Fruit fly (Drosophila melanogaster): ENCODE results near the gene CG42564.

Gene CG42564

dm6 chr3R:6402522-6403171 lies 28.4 kb downstream of the CG42564 start:
- TF ChIP-seq CG14655 (GFP tag; optimal IDR thresholded peaks at IDR 0.05) (no peak), CG17806 (tag; optimal IDR thresholded peaks at IDR 0.05) (no peak), Pif1B (GFP tag; optimal IDR thresholded peaks at IDR 0.05) (no peak), CG8159 (tag; optimal IDR thresholded peaks at IDR 0.05) (peak; percentile 10), CG12605 (GFP tag; IDR thresholded peaks at IDR 0.05) (peak; percentile 65), Snoo (tag; optimal IDR thresholded peaks at IDR 0.05) (peak; percentile 31), Pif1A (GFP tag; optimal IDR thresholded peaks at IDR 0.05) (no peak), CG9948 (tag; optimal IDR thresholded peaks at IDR 0.05) (no peak), CG15710 (tag; optimal IDR thresholded peaks at IDR 0.05) (no peak), CG13204 (GFP tag; optimal IDR thresholded peaks at IDR 0.05) (peak; percentile 40), fd96Ca (GFP tag; IDR thresholded peaks at IDR 0.05) (no peak), D1 (tag; optimal IDR thresholded peaks at IDR 0.05) (no peak), gl (tag; optimal IDR thresholded peaks at IDR 0.05) (peak; percentile 2), CG34367 (tag; optimal IDR thresholded peaks at IDR 0.05) (no peak), Ets98B (GFP tag; IDR thresholded peaks at IDR 0.05) (no peak), CG10348 (GFP tag; IDR thresholded peaks at IDR 0.05) (no peak), rn (GFP tag; IDR thresholded peaks at IDR 0.05) (no peak), EcR (GFP tag; optimal IDR thresholded peaks at IDR 0.05) (peak; percentile 20), CG4496 (GFP tag; IDR thresholded peaks at IDR 0.05) (0 out of 3 replicates have a peak, but pooled peaks have one; percentile 23), CG8301 (tag; optimal IDR thresholded peaks at IDR 0.05) (no peak), CG32121 (GFP tag; IDR thresholded peaks at IDR 0.05) (no peak)

dm6 chr3R:6403674-6404073 lies 29.4 kb downstream of the CG42564 start:
- no peak for TF ChIP-seq Pif1B (GFP tag; optimal IDR thresholded peaks at IDR 0.05)
- TF ChIP-seq Pif1A (GFP tag; optimal IDR thresholded peaks at IDR 0.05), result no peak
- no peak for TF ChIP-seq CG4496 (GFP tag; IDR thresholded peaks at IDR 0.05)
- TF ChIP-seq CG13204 (GFP tag; optimal IDR thresholded peaks at IDR 0.05), result no peak
- TF ChIP-seq CG14655 (GFP tag; optimal IDR thresholded peaks at IDR 0.05), result no peak
- TF ChIP-seq Ets98B (GFP tag; IDR thresholded peaks at IDR 0.05), result no peak
- TF ChIP-seq CG15710 (tag; optimal IDR thresholded peaks at IDR 0.05), result no peak
- no peak for TF ChIP-seq CG10348 (GFP tag; IDR thresholded peaks at IDR 0.05)

- TF ChIP-seq EcR (GFP tag; optimal IDR thresholded peaks at IDR 0.05) (no peak), D1 (tag; optimal IDR thresholded peaks at IDR 0.05) (peak; percentile 28), CG10348 (GFP tag; IDR thresholded peaks at IDR 0.05) (no peak), CG9948 (tag; optimal IDR thresholded peaks at IDR 0.05) (peak; percentile 71), CG8301 (tag; optimal IDR thresholded peaks at IDR 0.05) (peak; percentile 79), Pif1B (GFP tag; optimal IDR thresholded peaks at IDR 0.05) (peak; percentile 69), Snoo (tag; optimal IDR thresholded peaks at IDR 0.05) (peak; percentile 58), CG8159 (tag; optimal IDR thresholded peaks at IDR 0.05) (peak; percentile 61), gl (tag; optimal IDR thresholded peaks at IDR 0.05) (no peak), CG4496 (GFP tag; IDR thresholded peaks at IDR 0.05) (peak; percentile 88), rn (GFP tag; IDR thresholded peaks at IDR 0.05) (peak; percentile 63; the same call in 1 of the 2 replicates), CG14655 (GFP tag; optimal IDR thresholded peaks at IDR 0.05) (peak; percentile 80), Pif1A (GFP tag; optimal IDR thresholded peaks at IDR 0.05) (peak; percentile 80), Ets98B (GFP tag; IDR thresholded peaks at IDR 0.05) (peak; percentile 89), CG15710 (tag; optimal IDR thresholded peaks at IDR 0.05) (peak; percentile 59), CG12605 (GFP tag; IDR thresholded peaks at IDR 0.05) (no peak; the same call in none of the 2 replicates), CG32121 (GFP tag; IDR thresholded peaks at IDR 0.05) (peak; percentile 88; the same call in 1 of the 2 replicates), CG34367 (tag; optimal IDR thresholded peaks at IDR 0.05) (peak; percentile 48), fd96Ca (GFP tag; IDR thresholded peaks at IDR 0.05) (peak; percentile 74; the same call in 1 of the 3 replicates), CG13204 (GFP tag; optimal IDR thresholded peaks at IDR 0.05) (no peak), CG17806 (tag; optimal IDR thresholded peaks at IDR 0.05) (peak; percentile 71)
These were observed 29.9 kb downstream of the CG42564 start for dm6 chr3R:6404174-6404573.

- TF ChIP-seq rn (GFP tag; IDR thresholded peaks at IDR 0.05) (no peak), Pif1A (GFP tag; optimal IDR thresholded peaks at IDR 0.05) (no peak), CG13204 (GFP tag; optimal IDR thresholded peaks at IDR 0.05) (peak; percentile 43)
These were observed 31.0 kb downstream of the CG42564 start for dm6 chr3R:6405239-6405638.

- TF ChIP-seq CG14655 (GFP tag; optimal IDR thresholded peaks at IDR 0.05) (peak; percentile 40), Pif1B (GFP tag; optimal IDR thresholded peaks at IDR 0.05) (peak; percentile 33), CG8159 (tag; optimal IDR thresholded peaks at IDR 0.05) (peak; percentile 9), fd96Ca (GFP tag; IDR thresholded peaks at IDR 0.05) (no peak)
These were observed 31.6 kb downstream of the CG42564 start, which contains the start of gene Dmtn for dm6 chr3R:6405674-6406565. TSS of gene Dmtn (minus strand) at chr3R:6405895.

Data from whole organism, pupa.